Fruit fly (Drosophila melanogaster) S2 (cell line): Measurements from ENCODE around the gene CG11555.

Experiments used
- CG8478 ChIP-seq: fragments of >200 bp; optimal IDR thresholded peaks from 2 replicates; lab custom pipeline; 2018
- CTCF ChIP-seq, 2 experiments: fragments of >200 bp; optimal IDR thresholded peaks; 2 replicates each; lab custom pipeline; 2018

dm6 chr2L:299038-299437 is 25.4 kb downstream of the CG11555 start:
- TF ChIP-seq CTCF (optimal IDR thresholded peaks at IDR 0.05; lab: Kevin White, UChicago) (no peak), CG8478 (lab: Kevin White, UChicago) (no peak)
